Fruit fly (Drosophila melanogaster) whole organism, prepupa: ENCODE data around the gene mgl.
A peak's percentile ranks its signal among the peaks of the same experiment; 100 is the strongest.

Experiments used
- CG10631 ChIP-seq: fragments of 200-800 bp; sonication (Bioruptor generic); optimal IDR thresholded peaks from 2 replicates; lab custom pipeline; 2016; ENCODE audit warnings: missing biosample characterization, missing genetic modification characterization
- CG10669 ChIP-seq: fragments of 200-800 bp; sonication (Bioruptor generic); optimal IDR thresholded peaks from 3 replicates; lab custom pipeline; 2018; ENCODE audit warnings: missing biosample characterization, mild to moderate bottlenecking, missing genetic modification characterization, moderate library complexity
- CG11902 ChIP-seq: fragments of 200-800 bp; sonication (Bioruptor generic); optimal IDR thresholded peaks from 3 replicates; lab custom pipeline; 2016; ENCODE audit warnings: missing biosample characterization, missing genetic modification characterization
- CG15336 ChIP-seq: fragments of 200-800 bp; sonication (Bioruptor generic); IDR thresholded peaks from 2 replicates; pipeline ENCODE4 v1.3.6; 2022; ENCODE audit warnings: missing biosample characterization, missing genetic modification characterization
- CG3032 ChIP-seq: fragments of 200-800 bp; optimal IDR thresholded peaks from 2 replicates; lab custom pipeline; 2019; ENCODE audit warnings: missing biosample characterization, mild to moderate bottlenecking, missing genetic modification characterization, moderate library complexity
- CG31627 ChIP-seq: fragments of 200-800 bp; sonication (Bioruptor generic); optimal IDR thresholded peaks from 3 replicates; lab custom pipeline; 2016; ENCODE audit warnings: missing biosample characterization, missing genetic modification characterization
- CG32006 ChIP-seq: fragments of 200-800 bp; sonication (Bioruptor generic); optimal IDR thresholded peaks from 3 replicates; lab custom pipeline; 2017; ENCODE audit warnings: missing biosample characterization, mild to moderate bottlenecking, missing genetic modification characterization
- CG34406 ChIP-seq: fragments of 200-800 bp; sonication (Bioruptor generic); optimal IDR thresholded peaks from 3 replicates; lab custom pipeline; 2016; ENCODE audit warnings: missing biosample characterization, missing genetic modification characterization
- CG3919 ChIP-seq: fragments of 200-800 bp; sonication (Bioruptor generic); optimal IDR thresholded peaks from 3 replicates; lab custom pipeline; 2016; ENCODE audit warnings: missing biosample characterization, missing genetic modification characterization
- CG4318 ChIP-seq: fragments of 200-800 bp; sonication (Bioruptor generic); optimal IDR thresholded peaks from 3 replicates; lab custom pipeline; 2017; ENCODE audit warnings: missing biosample characterization, mild to moderate bottlenecking, missing genetic modification characterization
- CG6163 ChIP-seq: fragments of 200-800 bp; sonication (Bioruptor generic); IDR thresholded peaks from 3 replicates; pipeline ENCODE4 v1.3.6; 2022; ENCODE audit warnings: missing biosample characterization, missing genetic modification characterization
- CG6276 ChIP-seq: fragments of 200-800 bp; sonication (Bioruptor generic); optimal IDR thresholded peaks from 2 replicates; lab custom pipeline; 2017; ENCODE audit warnings: missing biosample characterization, mild to moderate bottlenecking, missing genetic modification characterization
- CG6808 ChIP-seq: fragments of 200-800 bp; sonication (Bioruptor generic); optimal IDR thresholded peaks from 3 replicates; lab custom pipeline; 2017; ENCODE audit warnings: missing biosample characterization, missing genetic modification characterization, mild to moderate bottlenecking, moderate library complexity, missing genetic modification reagents
- CG6854 ChIP-seq: fragments of 200-800 bp; sonication (Bioruptor generic); optimal IDR thresholded peaks from 2 replicates; lab custom pipeline; 2017; ENCODE audit warnings: missing biosample characterization, mild to moderate bottlenecking, missing genetic modification characterization
- CG7368 ChIP-seq: fragments of 200-800 bp; sonication (Bioruptor generic); optimal IDR thresholded peaks from 3 replicates; lab custom pipeline; 2016; ENCODE audit warnings: missing biosample characterization, missing genetic modification characterization
- CG8119 ChIP-seq: fragments of 200-800 bp; sonication (Bioruptor generic); IDR thresholded peaks from 3 replicates; pipeline ENCODE4 v1.3.6; 2022; ENCODE audit warnings: missing biosample characterization, missing genetic modification characterization
- CG8319 ChIP-seq: fragments of 200-800 bp; sonication (Bioruptor generic); optimal IDR thresholded peaks from 3 replicates; lab custom pipeline; 2016; ENCODE audit warnings: missing biosample characterization, missing genetic modification characterization
- Eip78C ChIP-seq: fragments of 200-800 bp; sonication (Bioruptor generic); peaks from one replicate; lab custom pipeline; 2016; ENCODE audit warnings: missing biosample characterization, missing genetic modification characterization
- Eip93F ChIP-seq: fragments of 200-800 bp; sonication (Bioruptor generic); optimal IDR thresholded peaks from 2 replicates; lab custom pipeline; 2016; ENCODE audit warnings: missing biosample characterization, mild to moderate bottlenecking, missing genetic modification characterization
- Ets21C ChIP-seq: fragments of 200-800 bp; sonication (Bioruptor generic); optimal IDR thresholded peaks from 3 replicates; lab custom pipeline; 2016; ENCODE audit warnings: missing biosample characterization, missing genetic modification characterization
- Ets96B ChIP-seq: fragments of 200-800 bp; optimal IDR thresholded peaks from 2 replicates; lab custom pipeline; 2019; ENCODE audit warnings: missing biosample characterization, mild to moderate bottlenecking, missing genetic modification characterization, moderate library complexity
- Gug ChIP-seq: fragments of 200-800 bp; sonication (Bioruptor generic); IDR thresholded peaks from 2 replicates; pipeline ENCODE4 v1.3.6; 2022; ENCODE audit warnings: missing biosample characterization, missing genetic modification characterization
- Hr39 ChIP-seq: fragments of 200-800 bp; sonication (Bioruptor generic); optimal IDR thresholded peaks from 2 replicates; lab custom pipeline; 2016; ENCODE audit warnings: missing biosample characterization, missing genetic modification characterization
- Lpt ChIP-seq: fragments of 200-800 bp; sonication (Bioruptor generic); optimal IDR thresholded peaks from 3 replicates; lab custom pipeline; 2016; ENCODE audit warnings: missing biosample characterization, missing genetic modification characterization
- Met ChIP-seq: fragments of 200-800 bp; sonication (Bioruptor generic); optimal IDR thresholded peaks from 3 replicates; lab custom pipeline; 2016; ENCODE audit warnings: missing biosample characterization, missing genetic modification characterization
- Sox102F ChIP-seq: fragments of 200-800 bp; sonication (Bioruptor generic); optimal IDR thresholded peaks from 2 replicates; lab custom pipeline; 2016; ENCODE audit warnings: missing biosample characterization, mild to moderate bottlenecking, missing genetic modification characterization
- Sox15 ChIP-seq: fragments of 200-800 bp; sonication (Bioruptor generic); optimal IDR thresholded peaks from 3 replicates; lab custom pipeline; 2016; ENCODE audit warnings: missing biosample characterization, missing genetic modification characterization
- acj6 ChIP-seq: fragments of 200-800 bp; sonication (Bioruptor generic); optimal IDR thresholded peaks from 3 replicates; lab custom pipeline; 2016; ENCODE audit warnings: missing biosample characterization, missing genetic modification characterization
- cyc ChIP-seq: fragments of 200-800 bp; sonication (Bioruptor generic); optimal IDR thresholded peaks from 3 replicates; lab custom pipeline; 2016; ENCODE audit warnings: missing biosample characterization, missing genetic modification characterization
- dsx ChIP-seq: fragments of 200-800 bp; optimal IDR thresholded peaks from 3 replicates; lab custom pipeline; 2019; ENCODE audit warnings: missing biosample characterization, mild to moderate bottlenecking, missing genetic modification characterization, moderate library complexity; ENCODE audit not compliant: poor library complexity, severe bottlenecking
- eg ChIP-seq: fragments of 200-800 bp; sonication (Bioruptor generic); IDR thresholded peaks from 3 replicates; pipeline ENCODE4 v1.3.6; 2022; ENCODE audit warnings: missing biosample characterization, missing genetic modification characterization
- esn ChIP-seq: fragments of 200-800 bp; sonication (Bioruptor generic); optimal IDR thresholded peaks from 2 replicates; lab custom pipeline; 2016; ENCODE audit warnings: missing biosample characterization, mild to moderate bottlenecking, missing genetic modification characterization, moderate library complexity
- fd59A ChIP-seq: fragments of 200-800 bp; sonication (Bioruptor generic); optimal IDR thresholded peaks from 2 replicates; lab custom pipeline; 2017; ENCODE audit warnings: missing biosample characterization, mild to moderate bottlenecking, missing genetic modification characterization, missing genetic modification reagents
- fd85E ChIP-seq: fragments of 200-800 bp; sonication (Bioruptor generic); optimal IDR thresholded peaks from 3 replicates; lab custom pipeline; 2016; ENCODE audit warnings: missing biosample characterization, missing genetic modification characterization
- fkh ChIP-seq: fragments of 200-800 bp; sonication (Bioruptor generic); optimal IDR thresholded peaks from 3 replicates; lab custom pipeline; 2017; ENCODE audit warnings: missing biosample characterization, mild to moderate bottlenecking, missing genetic modification characterization, moderate library complexity
- lz ChIP-seq: fragments of 200-800 bp; sonication (Bioruptor generic); optimal IDR thresholded peaks from 3 replicates; lab custom pipeline; 2016; ENCODE audit warnings: missing biosample characterization, missing genetic modification characterization
- net ChIP-seq: fragments of 200-800 bp; sonication (Bioruptor generic); optimal IDR thresholded peaks from 3 replicates; lab custom pipeline; 2016; ENCODE audit warnings: missing biosample characterization, missing genetic modification characterization
- pdm3 ChIP-seq: fragments of 200-800 bp; sonication (Bioruptor generic); optimal IDR thresholded peaks from 3 replicates; lab custom pipeline; 2016; ENCODE audit warnings: missing biosample characterization, missing genetic modification characterization
- salr ChIP-seq, 2 experiments: fragments of 200-800 bp; sonication (Bioruptor generic); optimal IDR thresholded peaks; 3 replicates each; lab custom pipeline; 2016 to 2018; ENCODE audit warnings: missing biosample characterization in 2 of 2, missing genetic modification characterization in 2 of 2, mild to moderate bottlenecking in 1 of 2
- spab ChIP-seq: fragments of 200-800 bp; sonication (Bioruptor generic); optimal IDR thresholded peaks from 2 replicates; lab custom pipeline; 2017; ENCODE audit warnings: missing biosample characterization, mild to moderate bottlenecking, missing genetic modification characterization, missing genetic modification reagents
- ss ChIP-seq, 2 experiments: fragments of 200-800 bp; sonication (Bioruptor generic); optimal IDR thresholded peaks; 2 replicates in 1 of 2; 3 replicates in 1 of 2; lab custom pipeline; 2017 to 2018; ENCODE audit warnings: mild to moderate bottlenecking in 2 of 2, missing biosample characterization in 2 of 2, missing genetic modification characterization in 2 of 2, moderate library complexity in 1 of 2
- svp ChIP-seq: fragments of 200-800 bp; sonication (Bioruptor generic); peaks from one replicate; lab custom pipeline; 2016; ENCODE audit warnings: missing biosample characterization, missing genetic modification characterization
- topi ChIP-seq: fragments of 200-800 bp; sonication (Bioruptor generic); optimal IDR thresholded peaks from 3 replicates; lab custom pipeline; 2016; ENCODE audit warnings: missing biosample characterization, missing genetic modification characterization
- vri ChIP-seq: fragments of 200-800 bp; sonication (Bioruptor generic); optimal IDR thresholded peaks from 3 replicates; lab custom pipeline; 2016; ENCODE audit warnings: missing biosample characterization, mild to moderate bottlenecking, missing genetic modification characterization

mgl gene

DNA sequence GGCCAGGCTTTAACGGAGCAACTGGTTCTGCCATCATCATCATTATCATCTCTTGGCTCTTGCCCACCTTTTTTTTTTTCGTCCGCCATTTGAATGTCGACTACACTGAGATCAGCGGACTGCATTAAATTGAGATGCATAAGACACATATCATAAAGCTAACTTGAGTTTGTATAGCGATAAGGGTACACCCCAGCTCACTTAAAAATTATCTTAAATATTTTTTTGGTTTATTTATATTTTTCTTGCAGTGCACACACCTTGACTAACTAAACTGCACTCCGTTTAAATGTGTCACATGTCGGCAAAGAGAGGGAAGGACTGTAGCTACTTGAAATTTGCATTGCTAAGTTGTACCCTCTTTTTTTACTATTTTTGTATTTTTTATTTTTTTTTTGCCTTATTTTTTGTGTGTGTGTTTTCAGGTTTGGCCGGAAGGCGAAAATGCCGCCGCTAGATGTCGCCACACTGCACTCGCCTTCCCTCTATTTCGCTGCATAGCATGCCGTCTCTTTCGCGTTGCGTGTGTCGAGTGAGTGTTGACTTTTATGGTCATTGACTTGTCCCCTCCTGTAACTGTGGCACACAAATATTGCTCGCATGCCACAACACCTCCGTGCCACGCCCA lies 39.2 kb downstream of the mgl start (continued):
- peak; percentile 81 for TF ChIP-seq svp
- TF ChIP-seq Gug = peak; percentile 80
- TF ChIP-seq CG10669 (GFP tag; lab: Kevin White, UChicago) = peak; percentile 30
- no peak for TF ChIP-seq CG6854
- TF ChIP-seq CG6276 (GFP tag; lab: Kevin White, UChicago) = peak; percentile 87
- peak; percentile 89 for TF ChIP-seq eg (GFP tag; lab: Robert Waterston, UW)
- peak; percentile 81 for TF ChIP-seq CG3919 (GFP tag; lab: Kevin White, UChicago)
- peak; percentile 47 for TF ChIP-seq CG7368 (GFP tag; lab: Kevin White, UChicago)
- no peak for TF ChIP-seq fd85E (GFP tag; lab: Kevin White, UChicago)

DNA sequence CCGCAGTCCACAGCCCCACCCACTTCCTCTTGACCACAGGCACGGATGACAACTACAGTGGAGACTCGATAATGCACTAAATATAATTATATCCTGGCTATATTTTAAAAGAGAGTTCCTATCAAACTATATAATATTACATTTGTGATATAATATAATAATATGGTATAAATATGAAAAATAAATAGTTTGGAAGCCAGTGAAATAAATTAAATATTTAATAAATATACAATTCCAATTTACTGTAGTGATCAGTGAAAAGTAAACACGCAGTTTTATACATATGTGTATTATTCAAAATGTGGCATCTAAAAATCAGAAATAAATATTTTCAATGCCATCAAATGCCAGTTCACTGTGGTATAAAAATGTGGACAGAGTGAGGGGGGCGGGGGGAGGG lies 43.5 kb downstream of the mgl start:
- TF ChIP-seq Eip78C (GFP tag; lab: Kevin White, UChicago) (no peak), Gug (no peak), Ets96B (tag; lab: Kevin White, UChicago) (no peak), CG32006 (GFP tag; lab: Kevin White, UChicago) (peak; percentile 24), net (no peak), CG8119 (GFP tag; lab: Robert Waterston, UW) (peak; percentile 40; the same call in 1 of the 3 replicates), CG4318 (GFP tag; lab: Kevin White, UChicago) (peak; percentile 1), eg (GFP tag; lab: Robert Waterston, UW) (0 out of 3 replicates have a peak, but pooled peaks have one; percentile 2)

DNA sequence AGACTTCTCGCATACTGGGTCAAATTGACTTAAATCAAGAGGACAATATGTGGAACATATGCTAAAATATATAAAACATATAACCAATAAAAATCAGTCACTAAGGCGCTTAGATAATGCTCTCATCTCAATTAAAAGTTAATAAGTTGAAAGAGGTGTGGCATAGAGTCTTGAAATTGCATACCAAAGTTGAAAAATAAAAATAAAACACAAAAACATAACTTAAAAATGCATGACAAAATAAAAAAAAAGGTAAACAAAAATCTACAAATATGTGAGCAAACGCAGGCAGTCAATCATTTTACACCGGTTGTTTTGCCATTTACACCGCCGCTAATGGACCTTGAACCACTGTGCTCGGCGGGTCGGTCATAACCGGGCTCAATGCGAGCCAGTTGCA lies 53.8 kb downstream of the mgl start, which contains the start of gene CG44815:
Gene CG44815, minus strand, starts transcription at position 51 of the 400 bp plus-strand sequence.
- TF ChIP-seq fkh (GFP tag; lab: Kevin White, UChicago) (no peak), Sox102F (no peak), Eip78C (GFP tag; lab: Kevin White, UChicago) (peak; percentile 74), dsx (no peak), CG6808 (GFP tag; lab: Kevin White, UChicago) (no peak), CG15336 (GFP tag; lab: Robert Waterston, UW) (peak; percentile 52), cyc (GFP tag; lab: Kevin White, UChicago) (no peak), net (no peak), CG8319 (no peak), CG6163 (GFP tag; lab: Robert Waterston, UW) (peak; percentile 11; the same call in 1 of the 3 replicates), Sox15 (GFP tag; lab: Kevin White, UChicago) (no peak), Ets21C (no peak), spab (GFP tag; lab: Kevin White, UChicago) (no peak), fd59A (GFP tag; lab: Kevin White, UChicago) (no peak), Gug (no peak), CG3919 (GFP tag; lab: Kevin White, UChicago) (no peak), Eip93F (GFP tag; lab: Kevin White, UChicago) (no peak), fd85E (GFP tag; lab: Kevin White, UChicago) (no peak), Lpt (no peak), vri (GFP tag; lab: Kevin White, UChicago) (no peak), esn (GFP tag; lab: Kevin White, UChicago) (no peak), CG10669 (GFP tag; lab: Kevin White, UChicago) (no peak), CG31627 (no peak), CG7368 (GFP tag; lab: Kevin White, UChicago) (no peak), salr (GFP tag; optimal IDR thresholded peaks at IDR 0.05; lab: Kevin White, UChicago) (peak in 1 of 2 experiments; percentile 15), CG32006 (GFP tag; lab: Kevin White, UChicago) (peak; percentile 62), CG34406 (GFP tag; lab: Kevin White, UChicago) (no peak), Hr39 (GFP tag; lab: Kevin White, UChicago) (no peak), pdm3 (no peak), CG10631 (GFP tag; lab: Kevin White, UChicago) (no peak), acj6 (GFP tag; lab: Kevin White, UChicago) (no peak), Met (peak; percentile 5), CG8119 (GFP tag; lab: Robert Waterston, UW) (peak; percentile 48; the same call in 1 of the 3 replicates), CG3032 (tag; lab: Kevin White, UChicago) (no peak), CG4318 (GFP tag; lab: Kevin White, UChicago) (peak; percentile 32), lz (GFP tag; lab: Kevin White, UChicago) (no peak), topi (GFP tag; lab: Kevin White, UChicago) (no peak), svp (peak; percentile 66), CG6276 (GFP tag; lab: Kevin White, UChicago) (peak; percentile 23), eg (GFP tag; lab: Robert Waterston, UW) (no peak), ss (GFP tag; optimal IDR thresholded peaks at IDR 0.05; lab: Kevin White, UChicago) (no peak), CG11902 (GFP tag; lab: Kevin White, UChicago) (no peak), Ets96B (tag; lab: Kevin White, UChicago) (no peak)
